Worm (Caenorhabditis elegans): ENCODE results near the gene vha-3.

Gene vha-3

DNA sequence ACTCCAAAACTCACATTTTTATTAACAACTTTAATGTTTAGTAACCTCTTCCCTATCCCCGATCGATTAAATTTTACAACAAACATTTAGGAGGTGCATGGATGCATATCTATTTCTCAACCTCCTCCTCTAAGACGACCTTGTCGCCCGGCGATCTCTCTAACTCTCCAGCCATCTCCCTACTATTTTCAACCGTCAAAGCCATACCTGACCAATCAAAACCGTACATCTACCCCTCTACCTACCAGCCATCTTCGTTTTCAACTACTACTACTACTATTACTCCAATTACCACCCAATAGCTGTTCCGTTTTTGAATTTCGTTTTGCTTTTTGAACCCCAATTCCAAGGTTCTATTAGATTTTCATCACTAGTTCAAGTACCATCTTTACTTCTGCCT lies 5.8 kb upstream of the vha-3 start (continued):
- TF ChIP-seq nhr-11 (tag; optimal IDR thresholded peaks at IDR 0.05) (no peak), ets-5 (GFP tag; IDR thresholded peaks at IDR 0.05) (no peak), nhr-85 (tag) (no peak), blmp-1 (tag; optimal IDR thresholded peaks at IDR 0.05) (peak; percentile 62), Y116A8C.19 (tag; optimal IDR thresholded peaks at IDR 0.05; ENCODE audit: borderline replicate concordance) (no peak), pag-3 (tag; optimal IDR thresholded peaks at IDR 0.05; ENCODE audit: borderline replicate concordance, insufficient read depth) (no peak), pax-3 (tag; optimal IDR thresholded peaks at IDR 0.05) (no peak), lin-14 (GFP tag; optimal IDR thresholded peaks at IDR 0.05) (peak; percentile 28)

DNA sequence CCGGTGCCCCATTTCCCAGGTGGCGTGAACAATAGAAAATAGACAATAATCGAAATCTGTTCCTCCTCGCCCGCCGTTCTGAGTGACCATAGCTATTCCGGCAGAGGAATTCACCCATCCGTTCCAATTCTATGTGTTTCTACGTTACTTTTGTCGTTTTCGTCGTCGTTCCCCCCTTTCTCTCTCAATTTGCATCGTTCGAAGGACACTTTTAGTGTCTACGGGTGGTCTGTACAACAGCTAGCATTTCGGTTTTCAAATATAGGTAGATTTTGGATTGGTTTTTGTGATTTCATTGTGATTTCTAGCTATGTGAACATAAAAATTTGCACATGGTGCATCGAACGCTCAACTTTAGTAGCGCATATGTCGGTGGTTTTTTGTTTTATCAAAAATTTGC lies 4.3 kb upstream of the vha-3 start:
- TF ChIP-seq unc-62 (GFP tag; optimal IDR thresholded peaks at IDR 0.05) = no peak
- TF ChIP-seq ztf-4 (tag; optimal IDR thresholded peaks at IDR 0.05) = no peak
- no peak for TF ChIP-seq pag-3 (tag; optimal IDR thresholded peaks at IDR 0.05; ENCODE audit: borderline replicate concordance, insufficient read depth)
- TF ChIP-seq tlp-1 (tag; optimal IDR thresholded peaks at IDR 0.05) = no peak
- TF ChIP-seq nhr-11 (tag; optimal IDR thresholded peaks at IDR 0.05) = no peak
- TF ChIP-seq nhr-85 (tag) = no peak
- no peak for TF ChIP-seq snu-23 (GFP tag; optimal IDR thresholded peaks at IDR 0.05)
- no peak for TF ChIP-seq C34B4.2 (tag; optimal IDR thresholded peaks at IDR 0.05)

ce11 chrIV:2316796-2317195 lies 1.1 kb upstream of the vha-3 start:
- TF ChIP-seq blmp-1 (tag; optimal IDR thresholded peaks at IDR 0.05) (peak; percentile 9), vab-15 (tag; optimal IDR thresholded peaks at IDR 0.05) (no peak), swsn-7 (tag; optimal IDR thresholded peaks at IDR 0.05) (peak; percentile 31), lin-15B (tag; optimal IDR thresholded peaks at IDR 0.05) (peak; percentile 79), unc-62 (GFP tag; optimal IDR thresholded peaks at IDR 0.05) (no peak), isw-1 (GFP tag; IDR thresholded peaks at IDR 0.05) (peak; percentile 23; the same call in 1 of the 2 replicates), nhr-11 (tag; optimal IDR thresholded peaks at IDR 0.05) (no peak), dpl-1 (GFP tag; optimal IDR thresholded peaks at IDR 0.05) (peak; percentile 53 to 81 (median 75)), lin-35 (GFP tag; optimal IDR thresholded peaks at IDR 0.05) (peak; percentile 81 to 92), nhr-237 (tag; optimal IDR thresholded peaks at IDR 0.05) (peak; percentile 52), nhr-90 (tag; optimal IDR thresholded peaks at IDR 0.05; ENCODE audit: poor library complexity) (no peak), F16B12.6 (tag; optimal IDR thresholded peaks at IDR 0.05) (peak; percentile 14), ceh-88 (GFP tag; IDR thresholded peaks at IDR 0.05) (0 out of 2 replicates have a peak, but pooled peaks have one; percentile 12), lin-39 (tag; optimal IDR thresholded peaks at IDR 0.05) (no peak), mef-2 (tag; optimal IDR thresholded peaks at IDR 0.05) (no peak), nhr-71 (tag; optimal IDR thresholded peaks at IDR 0.05) (peak; percentile 74), mep-1 (tag; optimal IDR thresholded peaks at IDR 0.05) (peak; percentile 16), nhr-47 (tag; optimal IDR thresholded peaks at IDR 0.05) (peak; percentile 43), jun-1 (tag; optimal IDR thresholded peaks at IDR 0.05) (no peak), aly-2 (tag; optimal IDR thresholded peaks at IDR 0.05) (no peak), xbp-1 (tag; optimal IDR thresholded peaks at IDR 0.05) (peak; percentile 32), pqm-1 (tag; optimal IDR thresholded peaks at IDR 0.05) (no peak), rnt-1 (tag; optimal IDR thresholded peaks at IDR 0.05) (peak; percentile 41), snu-23 (GFP tag; optimal IDR thresholded peaks at IDR 0.05) (peak; percentile 84), mdl-1 (tag; optimal IDR thresholded peaks at IDR 0.05) (peak in 1 of 2 experiments; percentile 29), unc-86 (tag; optimal IDR thresholded peaks at IDR 0.05) (no peak), nhr-20 (tag; optimal IDR thresholded peaks at IDR 0.05) (peak; percentile 52), ceh-82 (tag; optimal IDR thresholded peaks at IDR 0.05) (peak; percentile 11 to 82 (median 29)), elt-3 (tag; optimal IDR thresholded peaks at IDR 0.05) (peak in 3 of 6 experiments; percentile 20 to 30 (median 27)), lin-14 (GFP tag; optimal IDR thresholded peaks at IDR 0.05) (peak; percentile 83), tbx-2 (tag; optimal IDR thresholded peaks at IDR 0.05) (peak; percentile 22), lsy-2 (tag; optimal IDR thresholded peaks at IDR 0.05) (peak; percentile 26 to 69), lin-13 (GFP tag; optimal IDR thresholded peaks at IDR 0.05) (peak; percentile 19), C34B4.2 (tag; optimal IDR thresholded peaks at IDR 0.05) (no peak), efl-1 (optimal IDR thresholded peaks at IDR 0.05) (peak; percentile 74 to 80), efl-1 (GFP tag; optimal IDR thresholded peaks at IDR 0.05 in 1 of 2) (peak; percentile 79 to 97), C16A3.4 (tag; optimal IDR thresholded peaks at IDR 0.05) (peak; percentile 42)

All from whole organism, L1 larva.